Worm (Caenorhabditis elegans) whole organism, mixed stage, embryonic: ENCODE measurements around the gene K02H11.4.

ENCODE experiments used
- elt-1 ChIP-seq: sonication (generic microtip); optimal IDR thresholded peaks from 2 replicates; lab custom pipeline; 2017; ENCODE audit warnings: missing genetic modification characterization, mild to moderate bottlenecking, missing compliant biosample characterization, antibody characterized with exemption, moderate library complexity, borderline replicate concordance; ENCODE audit not compliant: insufficient read depth
- elt-3 ChIP-seq: fragments of 150-350 bp; optimal IDR thresholded peaks from 2 replicates; lab custom pipeline; 2014; ENCODE audit warnings: missing biosample characterization, missing genetic modification characterization
- flh-1 ChIP-seq: fragments of 200-800 bp; sonication (Bioruptor generic); optimal IDR thresholded peaks from 2 replicates; lab custom pipeline; 2018; ENCODE audit warnings: mild to moderate bottlenecking, missing genetic modification characterization, moderate library complexity, missing compliant biosample characterization
- mab-5 ChIP-seq: fragments of 150-350 bp; optimal IDR thresholded peaks from 2 replicates; lab custom pipeline; 2014; ENCODE audit warnings: missing biosample characterization, missing genetic modification characterization
- nhr-2 ChIP-seq: fragments of 150-350 bp; optimal IDR thresholded peaks from 2 replicates; lab custom pipeline; 2014; ENCODE audit warnings: missing biosample characterization, missing genetic modification characterization
- nhr-76 ChIP-seq: sonication (generic microtip); optimal IDR thresholded peaks from 2 replicates; lab custom pipeline; 2017; ENCODE audit warnings: missing biosample characterization, missing genetic modification characterization
- unc-39 ChIP-seq: fragments of 150-350 bp; optimal IDR thresholded peaks from 2 replicates; lab custom pipeline; 2014; ENCODE audit warnings: missing biosample characterization, missing genetic modification characterization
- ztf-11 ChIP-seq: fragments of 150-350 bp; optimal IDR thresholded peaks from 2 replicates; lab custom pipeline; 2014; ENCODE audit warnings: missing biosample characterization, missing genetic modification characterization

DNA sequence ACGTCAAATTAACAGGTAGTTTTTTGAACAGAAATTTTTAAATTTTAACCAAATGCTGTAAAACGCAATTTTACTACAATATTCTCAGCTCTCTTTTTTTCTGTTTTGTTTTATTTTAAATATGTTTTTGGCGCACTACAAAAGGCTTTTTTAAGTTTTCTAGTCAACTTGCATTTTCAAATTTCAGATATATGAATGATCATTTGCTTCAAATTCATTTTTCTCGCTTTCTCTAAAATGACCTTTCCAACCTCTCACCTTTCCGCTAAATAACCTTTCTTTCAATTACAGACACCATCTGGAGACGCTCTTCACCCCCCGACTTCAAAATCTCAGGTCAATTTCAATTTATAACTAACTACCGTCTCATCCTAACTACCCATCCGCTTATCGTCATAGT lies 35.7 kb upstream of the K02H11.4 start, which contains the start of gene cdc-25.2:
- TF ChIP-seq ztf-11 (no peak), elt-3 (tag; lab: Kevin White, UChicago) (no peak), flh-1 (no peak), mab-5 (tag; lab: Kevin White, UChicago) (no peak), nhr-76 (no peak), elt-1 (tag; lab: Kevin White, UChicago) (no peak), unc-39 (tag; lab: Kevin White, UChicago) (no peak), nhr-2 (tag; lab: Kevin White, UChicago) (no peak)
